Worm (Caenorhabditis elegans) whole organism, L1 larva: ENCODE measurements around the gene D2023.6.

ENCODE experiments used
- C04F5.9 ChIP-seq: sonication (generic microtip); optimal IDR thresholded peaks from 2 replicates; lab custom pipeline; 2016; ENCODE audit warnings: missing genetic modification characterization, missing compliant biosample characterization
- C16A3.4 ChIP-seq: fragments of 150-350 bp; optimal IDR thresholded peaks from 2 replicates; lab custom pipeline; 2014; ENCODE audit warnings: missing biosample characterization, missing genetic modification characterization
- C34B4.2 ChIP-seq: sonication (generic microtip); optimal IDR thresholded peaks from 2 replicates; lab custom pipeline; 2017; ENCODE audit warnings: mild to moderate bottlenecking, missing genetic modification characterization, missing compliant biosample characterization
- Y116A8C.19 ChIP-seq: sonication (generic microtip); optimal IDR thresholded peaks from 2 replicates; lab custom pipeline; 2016; ENCODE audit warnings: missing compliant biosample characterization, missing genetic modification characterization, borderline replicate concordance
- aha-1 ChIP-seq: fragments of 150-350 bp; optimal IDR thresholded peaks from 2 replicates; lab custom pipeline; 2014; ENCODE audit warnings: missing biosample characterization, missing genetic modification characterization
- ama-1 ChIP-seq: fragments of 150-350 bp; optimal IDR thresholded peaks from 2 replicates; lab custom pipeline; 2014
- ceh-88 ChIP-seq: fragments of 200-800 bp; sonication (Bioruptor generic); IDR thresholded peaks from 2 replicates; pipeline ENCODE4 v1.3.6; 2022; ENCODE audit warnings: missing genetic modification characterization, missing compliant biosample characterization
- dpl-1 ChIP-seq, 3 experiments: fragments of 150-350 bp in 2 of 3; sonication (generic microtip) in 1 of 3; optimal IDR thresholded peaks; 2 replicates each; lab custom pipeline; 2014 to 2017; ENCODE audit warnings: missing biosample characterization in 3 of 3, missing genetic modification characterization in 3 of 3, missing genetic modification reagents in 3 of 3
- efl-1 ChIP-seq, 4 experiments: fragments of 150-350 bp; optimal IDR thresholded peaks in 3 of 4; peaks in 1 of 4; 1 replicate in 1 of 4; 2 replicates in 3 of 4; lab custom pipeline; 2014; ENCODE audit warnings: missing biosample characterization in 2 of 4, missing genetic modification characterization in 2 of 4, missing genetic modification reagents in 2 of 4
- elt-2 ChIP-seq: sonication (generic microtip); optimal IDR thresholded peaks from 2 replicates; lab custom pipeline; 2016; ENCODE audit warnings: missing genetic modification characterization, mild to moderate bottlenecking, inconsistent platforms, missing compliant biosample characterization, missing genetic modification reagents
- elt-3 ChIP-seq, 6 experiments: fragments of 150-350 bp in 1 of 6; sonication (generic microtip); optimal IDR thresholded peaks; 2 replicates each; lab custom pipeline; 2017 to 2018; ENCODE audit warnings: missing biosample characterization in 6 of 6, missing genetic modification characterization in 6 of 6, inconsistent platforms in 1 of 6
- fkh-8 ChIP-seq: sonication (generic microtip); optimal IDR thresholded peaks from 2 replicates; lab custom pipeline; 2016; ENCODE audit warnings: mild to moderate bottlenecking, missing genetic modification characterization, missing compliant biosample characterization
- fos-1 ChIP-seq: fragments of 150-350 bp; optimal IDR thresholded peaks from 2 replicates; lab custom pipeline; 2014; ENCODE audit warnings: missing biosample characterization, missing genetic modification characterization
- hlh-4 ChIP-seq: sonication (generic microtip); optimal IDR thresholded peaks from 2 replicates; lab custom pipeline; 2016; ENCODE audit warnings: mild to moderate bottlenecking, missing genetic modification characterization, missing compliant biosample characterization
- hpl-2 ChIP-seq: fragments of 150-350 bp; optimal IDR thresholded peaks from 2 replicates; lab custom pipeline; 2014; ENCODE audit warnings: missing biosample characterization, missing genetic modification reagents, missing genetic modification characterization
- irx-1 ChIP-seq: sonication (generic microtip); optimal IDR thresholded peaks from 2 replicates; lab custom pipeline; 2016; ENCODE audit warnings: missing genetic modification characterization, missing compliant biosample characterization
- isw-1 ChIP-seq: fragments of 200-800 bp; sonication (Bioruptor generic); IDR thresholded peaks from 2 replicates; pipeline ENCODE4 v1.3.6; 2022; ENCODE audit warnings: missing genetic modification characterization, missing compliant biosample characterization
- lin-39 ChIP-seq: fragments of 150-350 bp; optimal IDR thresholded peaks from 2 replicates; lab custom pipeline; 2014; ENCODE audit warnings: missing biosample characterization, missing genetic modification reagents, missing genetic modification characterization
- lir-3 ChIP-seq: sonication (generic microtip); optimal IDR thresholded peaks from 2 replicates; lab custom pipeline; 2016; ENCODE audit warnings: mild to moderate bottlenecking, missing genetic modification characterization, moderate library complexity, missing compliant biosample characterization; ENCODE audit not compliant: poor library complexity
- mab-9 ChIP-seq: fragments of 200-800 bp; sonication (Bioruptor generic); IDR thresholded peaks from 2 replicates; pipeline ENCODE4 v1.3.6; 2022; ENCODE audit warnings: missing genetic modification reagents, missing genetic modification characterization, missing compliant biosample characterization
- mdl-1 ChIP-seq, 2 experiments: fragments of 150-350 bp; optimal IDR thresholded peaks; 2 replicates each; lab custom pipeline; 2014 to 2017; ENCODE audit warnings: missing biosample characterization in 2 of 2, missing genetic modification characterization in 2 of 2, inconsistent platforms in 1 of 2
- mep-1 ChIP-seq: fragments of 150-350 bp; optimal IDR thresholded peaks from 2 replicates; lab custom pipeline; 2014; ENCODE audit warnings: missing biosample characterization, missing genetic modification characterization
- nhr-11 ChIP-seq: fragments of 150-350 bp; optimal IDR thresholded peaks from 2 replicates; lab custom pipeline; 2014; ENCODE audit warnings: missing biosample characterization, missing genetic modification characterization
- nhr-12 ChIP-seq: sonication (generic microtip); optimal IDR thresholded peaks from 2 replicates; lab custom pipeline; 2017; ENCODE audit warnings: missing biosample characterization, missing genetic modification characterization
- nhr-20 ChIP-seq: sonication (generic microtip); optimal IDR thresholded peaks from 2 replicates; lab custom pipeline; 2016; ENCODE audit warnings: mild to moderate bottlenecking, missing genetic modification characterization, missing compliant biosample characterization
- nhr-237 ChIP-seq: fragments of 150-350 bp; optimal IDR thresholded peaks from 2 replicates; lab custom pipeline; 2014; ENCODE audit warnings: missing biosample characterization, missing genetic modification characterization
- nhr-28 ChIP-seq: fragments of 150-350 bp; optimal IDR thresholded peaks from 2 replicates; lab custom pipeline; 2014; ENCODE audit warnings: missing biosample characterization, missing genetic modification characterization
- nhr-76 ChIP-seq: sonication (generic microtip); optimal IDR thresholded peaks from 2 replicates; lab custom pipeline; 2017; ENCODE audit warnings: missing biosample characterization, missing genetic modification characterization
- nhr-77 ChIP-seq: fragments of 150-350 bp; optimal IDR thresholded peaks from 2 replicates; lab custom pipeline; 2014; ENCODE audit warnings: missing biosample characterization, missing genetic modification characterization
- nhr-84 ChIP-seq: sonication (generic microtip); optimal IDR thresholded peaks from 2 replicates; lab custom pipeline; 2017; ENCODE audit warnings: missing biosample characterization, missing genetic modification characterization
- nhr-85 ChIP-seq: sonication (generic microtip); peaks from one replicate; lab custom pipeline; 2016; ENCODE audit warnings: missing genetic modification characterization, inconsistent platforms, missing compliant biosample characterization
- pag-3 ChIP-seq: sonication (generic microtip); optimal IDR thresholded peaks from 2 replicates; lab custom pipeline; 2017; ENCODE audit warnings: missing genetic modification characterization, mild to moderate bottlenecking, missing compliant biosample characterization, antibody characterized with exemption, borderline replicate concordance; ENCODE audit not compliant: insufficient read depth
- pax-3 ChIP-seq: fragments of 200-800 bp; sonication (Bioruptor generic); optimal IDR thresholded peaks from 2 replicates; lab custom pipeline; 2018; ENCODE audit warnings: mild to moderate bottlenecking, missing genetic modification characterization, moderate library complexity, missing compliant biosample characterization
- snu-23 ChIP-seq: sonication (generic microtip); optimal IDR thresholded peaks from 2 replicates; lab custom pipeline; 2016; ENCODE audit warnings: missing genetic modification characterization, missing compliant biosample characterization
- sup-37 ChIP-seq: fragments of 200-800 bp; sonication (Bioruptor generic); optimal IDR thresholded peaks from 2 replicates; lab custom pipeline; 2018; ENCODE audit warnings: mild to moderate bottlenecking, missing genetic modification characterization, missing compliant biosample characterization
- tbx-2 ChIP-seq: sonication (generic microtip); optimal IDR thresholded peaks from 2 replicates; lab custom pipeline; 2016; ENCODE audit warnings: missing genetic modification characterization, missing compliant biosample characterization
- tlp-1 ChIP-seq: fragments of 150-350 bp; optimal IDR thresholded peaks from 2 replicates; lab custom pipeline; 2014; ENCODE audit warnings: missing biosample characterization, missing genetic modification characterization
- unc-130 ChIP-seq: fragments of 150-350 bp; optimal IDR thresholded peaks from 2 replicates; lab custom pipeline; 2017; ENCODE audit warnings: missing biosample characterization, missing genetic modification characterization, inconsistent platforms
- unc-86 ChIP-seq: sonication (generic microtip); optimal IDR thresholded peaks from 2 replicates; lab custom pipeline; 2016; ENCODE audit warnings: missing genetic modification characterization, missing compliant biosample characterization
- unc-98 ChIP-seq: fragments of 200-800 bp; sonication (Bioruptor generic); IDR thresholded peaks from 2 replicates; pipeline ENCODE4 v1.3.6; 2022; ENCODE audit warnings: missing genetic modification characterization, missing compliant biosample characterization
- xbp-1 ChIP-seq: sonication (generic microtip); optimal IDR thresholded peaks from 2 replicates; lab custom pipeline; 2016; ENCODE audit warnings: missing genetic modification characterization, missing compliant biosample characterization
- zag-1 ChIP-seq: fragments of 150-350 bp; optimal IDR thresholded peaks from 2 replicates; lab custom pipeline; 2014; ENCODE audit warnings: missing biosample characterization, missing genetic modification characterization
- zip-4 ChIP-seq: fragments of 200-800 bp; sonication (Bioruptor generic); optimal IDR thresholded peaks from 2 replicates; lab custom pipeline; 2018; ENCODE audit warnings: mild to moderate bottlenecking, missing genetic modification characterization, moderate library complexity, missing compliant biosample characterization
- ztf-11 ChIP-seq, 2 experiments: sonication (generic microtip); optimal IDR thresholded peaks; 2 replicates each; lab custom pipeline; 2016 to 2017; ENCODE audit warnings: missing genetic modification characterization in 2 of 2, missing biosample characterization in 1 of 2, missing compliant biosample characterization in 1 of 2
- ztf-4 ChIP-seq: fragments of 150-350 bp; optimal IDR thresholded peaks from 2 replicates; lab custom pipeline; 2014; ENCODE audit warnings: missing biosample characterization, missing genetic modification characterization

Gene D2023.6

DNA sequence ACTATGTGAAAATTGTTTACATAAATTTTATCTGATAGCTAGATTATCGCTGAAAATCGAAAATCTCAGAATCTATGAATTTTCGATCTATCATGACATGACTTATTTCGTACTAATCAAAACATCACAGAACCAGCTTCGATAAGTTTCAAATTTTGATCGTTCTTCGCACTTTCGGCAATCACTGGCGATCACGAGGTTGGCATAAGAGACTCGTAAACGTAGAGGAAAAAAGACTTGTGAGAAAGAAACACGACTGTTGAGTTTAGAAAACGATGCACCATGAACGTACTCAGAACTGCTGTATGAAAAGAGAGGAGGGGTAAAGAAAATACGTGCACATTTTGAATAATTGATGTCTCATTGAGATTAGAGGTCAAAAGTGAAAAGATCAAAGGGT is 3.2 kb upstream of the D2023.6 start (continued):
- TF ChIP-seq isw-1 (GFP tag; lab: Robert Waterston, UW) = no peak
- TF ChIP-seq C34B4.2 (tag; lab: Kevin White, UChicago) = no peak
- no peak for TF ChIP-seq nhr-12 (tag; lab: Kevin White, UChicago)
- TF ChIP-seq tlp-1 (tag; lab: Kevin White, UChicago) = no peak
- peak; percentile 71 for TF ChIP-seq mab-9
- TF ChIP-seq nhr-237 (tag; lab: Kevin White, UChicago) = no peak
- TF ChIP-seq mep-1 = peak; percentile 90
- TF ChIP-seq C04F5.9 (tag; lab: Kevin White, UChicago) = peak; percentile 28
- peak; percentile 53 for TF ChIP-seq fos-1 (tag; lab: Kevin White, UChicago)
- peak; percentile 90 for TF ChIP-seq elt-2 (tag; lab: Kevin White, UChicago)
- no peak for TF ChIP-seq hlh-4
- TF ChIP-seq nhr-11 (tag; lab: Kevin White, UChicago) = peak; percentile 66
- TF ChIP-seq unc-130 = peak; percentile 88
- peak; percentile 79 for TF ChIP-seq lir-3
- peak; percentile 34 to 58 for TF ChIP-seq efl-1 (optimal IDR thresholded peaks at IDR 0.05; lab: Kevin White, UChicago)
- peak; percentile 28 to 94 for TF ChIP-seq efl-1 (GFP tag; optimal IDR thresholded peaks at IDR 0.05 in 1 of 2; lab: Kevin White, UChicago)
- no peak for TF ChIP-seq Y116A8C.19
- TF ChIP-seq pax-3 (tag; lab: Kevin White, UChicago) = peak; percentile 37
- TF ChIP-seq snu-23 = peak; percentile 94
- TF ChIP-seq sup-37 = peak; percentile 84
- peak; percentile 50 for TF ChIP-seq hpl-2 (GFP tag; lab: Kevin White, UChicago)
- TF ChIP-seq nhr-77 (tag; lab: Kevin White, UChicago) = peak; percentile 82
- TF ChIP-seq elt-3 (tag; optimal IDR thresholded peaks at IDR 0.05; lab: Kevin White, UChicago) = peak in 4 of 6 experiments; percentile 57 to 90 (median 86)
- peak; percentile 79 for TF ChIP-seq lin-39 (tag; lab: Kevin White, UChicago)
- peak in 1 of 2 experiments; percentile 88 for TF ChIP-seq mdl-1 (tag; optimal IDR thresholded peaks at IDR 0.05; lab: Kevin White, UChicago)
- TF ChIP-seq xbp-1 (tag; lab: Kevin White, UChicago) = peak; percentile 78
- no peak for TF ChIP-seq zag-1
- TF ChIP-seq nhr-85 (tag; lab: Kevin White, UChicago) = peak; percentile 97
- peak; percentile 97 for TF ChIP-seq nhr-20 (tag; lab: Kevin White, UChicago)
- no peak for TF ChIP-seq ztf-11 (tag; optimal IDR thresholded peaks at IDR 0.05; lab: Kevin White, UChicago)
- peak; percentile 28 to 58 (median 38) for TF ChIP-seq dpl-1 (GFP tag; optimal IDR thresholded peaks at IDR 0.05; lab: Kevin White, UChicago)
- TF ChIP-seq tbx-2 (tag; lab: Kevin White, UChicago) = peak; percentile 89
- no peak for TF ChIP-seq pag-3 (tag; lab: Kevin White, UChicago)
- TF ChIP-seq ztf-4 = peak; percentile 93
- TF ChIP-seq unc-98 = no peak
- no peak for TF ChIP-seq unc-86 (tag; lab: Kevin White, UChicago)
- TF ChIP-seq fkh-8 (tag; lab: Kevin White, UChicago) = no peak
- TF ChIP-seq aha-1 (tag; lab: Kevin White, UChicago) = peak; percentile 64
- TF ChIP-seq irx-1 = peak; percentile 55
- TF ChIP-seq nhr-84 (tag; lab: Kevin White, UChicago) = no peak
- no peak for TF ChIP-seq nhr-76 (tag; lab: Kevin White, UChicago)
- peak; percentile 28 for TF ChIP-seq zip-4
- peak; percentile 72 for TF ChIP-seq ceh-88 (GFP tag; lab: Robert Waterston, UW)
- peak; percentile 54 for TF ChIP-seq ama-1 (lab: Kevin White, UChicago)

ce11 chrV:11825662-11826061 is 1.5 kb upstream of the D2023.6 start, which contains the start of gene D2023.4:
Gene D2023.4, minus strand, starts transcription at chrV:11825762.
- TF ChIP-seq aha-1 (tag; lab: Kevin White, UChicago) (no peak), pax-3 (tag; lab: Kevin White, UChicago) (no peak), C16A3.4 (tag; lab: Kevin White, UChicago) (no peak), nhr-28 (tag; lab: Kevin White, UChicago) (no peak), ztf-4 (no peak), elt-3 (tag; optimal IDR thresholded peaks at IDR 0.05; lab: Kevin White, UChicago) (no peak)
